Worm (Caenorhabditis elegans) whole organism, midembryonic: ENCODE data around the gene eps-8.
"Not testable (repeated sequence)": the region's sequence is repeated elsewhere in the genome, so short reads cannot be mapped to it uniquely, and the experiment has no call there.

Source experiments
- T22C8.4 ChIP-seq: fragments of 200-800 bp; sonication (Bioruptor generic); IDR thresholded peaks from 2 replicates; pipeline ENCODE4 v1.3.6; 2022; ENCODE audit warnings: missing genetic modification characterization, missing compliant biosample characterization
- cog-1 ChIP-seq: sonication (generic microtip); optimal IDR thresholded peaks from 2 replicates; lab custom pipeline; 2016; ENCODE audit warnings: missing genetic modification characterization, missing compliant biosample characterization
- flt-1 ChIP-seq: fragments of 200-800 bp; sonication (Bioruptor generic); IDR thresholded peaks from 2 replicates; pipeline ENCODE4 v1.3.6; 2022; ENCODE audit warnings: missing genetic modification characterization, missing compliant biosample characterization
- klf-2 ChIP-seq: fragments of 200-800 bp; sonication (Bioruptor generic); conservative IDR thresholded peaks from 2 replicates; pipeline ENCODE4 v1.3.6; 2022; ENCODE audit warnings: missing genetic modification reagents, missing genetic modification characterization, missing compliant biosample characterization
- med-1 ChIP-seq: sonication (generic microtip); optimal IDR thresholded peaks from 2 replicates; lab custom pipeline; 2017; ENCODE audit warnings: missing genetic modification characterization, mild to moderate bottlenecking, missing compliant biosample characterization, antibody characterized with exemption, missing genetic modification reagents; ENCODE audit not compliant: insufficient read depth
- ref-1 ChIP-seq: fragments of 200-800 bp; sonication (Bioruptor generic); conservative IDR thresholded peaks from 2 replicates; pipeline ENCODE4 v1.3.6; 2022; ENCODE audit warnings: missing genetic modification reagents, missing genetic modification characterization, missing compliant biosample characterization
- tab-1 ChIP-seq: fragments of 200-800 bp; sonication (Bioruptor generic); IDR thresholded peaks from 2 replicates; pipeline ENCODE4 v1.3.6; 2022; ENCODE audit warnings: missing genetic modification characterization, missing compliant biosample characterization
- ztf-23 ChIP-seq: fragments of 200-800 bp; sonication (Bioruptor generic); IDR thresholded peaks from 2 replicates; pipeline ENCODE4 v1.3.6; 2022; ENCODE audit warnings: missing genetic modification reagents, missing genetic modification characterization, missing compliant biosample characterization
- ztf-29 ChIP-seq: fragments of 200-800 bp; sonication (Bioruptor generic); IDR thresholded peaks from 2 replicates; pipeline ENCODE4 v1.3.6; 2022; ENCODE audit warnings: missing genetic modification reagents, missing genetic modification characterization, missing compliant biosample characterization

eps-8 gene

DNA sequence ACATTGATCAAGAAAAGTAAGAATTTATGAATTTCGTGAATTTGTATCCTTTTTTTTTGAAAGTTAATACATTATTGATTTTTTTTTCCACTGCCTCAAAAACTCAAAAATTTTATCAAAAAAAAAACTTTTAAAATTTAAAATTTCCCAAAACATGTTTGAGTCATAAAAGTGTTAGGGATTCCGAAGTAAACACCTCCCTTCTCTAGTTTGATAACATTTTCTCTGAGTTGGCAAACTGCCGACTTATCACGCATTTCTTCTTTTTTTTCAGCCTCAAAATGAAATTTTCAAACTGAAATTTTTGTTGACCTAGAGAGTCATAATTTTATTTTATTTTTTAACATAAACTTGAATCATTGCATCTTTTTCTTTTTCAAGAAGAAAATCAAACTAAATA, 11.6 kb downstream of the eps-8 start:
- no peak for TF ChIP-seq ref-1 (GFP tag; lab: Robert Waterston, UW)
- no peak for TF ChIP-seq ztf-23 (GFP tag; lab: Robert Waterston, UW)
- no peak for TF ChIP-seq ztf-29 (GFP tag; lab: Robert Waterston, UW)
- no peak for TF ChIP-seq cog-1
- TF ChIP-seq tab-1 (GFP tag; lab: Robert Waterston, UW) = no peak
- no peak for TF ChIP-seq T22C8.4 (GFP tag; lab: Robert Waterston, UW)
- TF ChIP-seq flt-1 (GFP tag; lab: Robert Waterston, UW) = no peak
- no peak for TF ChIP-seq klf-2
- no peak for TF ChIP-seq med-1

DNA sequence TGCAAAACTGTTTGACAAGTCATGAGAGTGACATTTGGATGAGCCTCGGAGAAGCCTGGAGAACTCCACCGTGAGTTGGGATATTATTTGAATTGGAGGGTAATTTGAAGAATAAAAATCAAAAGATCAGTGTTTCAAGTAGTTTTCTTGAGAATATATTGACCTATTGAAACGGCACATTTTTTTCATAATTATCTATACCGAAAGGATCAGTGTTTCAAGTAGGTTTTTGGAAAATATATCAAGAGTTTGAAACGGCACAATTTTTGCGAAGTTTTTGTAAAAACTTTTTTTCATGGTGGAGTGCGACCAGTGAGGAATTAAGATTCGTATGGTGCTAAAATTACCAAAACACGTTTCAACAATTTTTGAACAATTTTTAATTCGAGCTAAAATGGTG, 12.7 kb downstream of the eps-8 start:
- no peak for TF ChIP-seq cog-1
- TF ChIP-seq flt-1 (GFP tag; lab: Robert Waterston, UW) = no peak
- no peak for TF ChIP-seq klf-2
- TF ChIP-seq med-1 = no peak
- TF ChIP-seq tab-1 (GFP tag; lab: Robert Waterston, UW) = no peak
- TF ChIP-seq ztf-23 (GFP tag; lab: Robert Waterston, UW) = no peak
- TF ChIP-seq ztf-29 (GFP tag; lab: Robert Waterston, UW) = no peak
- TF ChIP-seq T22C8.4 (GFP tag; lab: Robert Waterston, UW) = no peak
- TF ChIP-seq ref-1 (GFP tag; lab: Robert Waterston, UW) = no peak

DNA sequence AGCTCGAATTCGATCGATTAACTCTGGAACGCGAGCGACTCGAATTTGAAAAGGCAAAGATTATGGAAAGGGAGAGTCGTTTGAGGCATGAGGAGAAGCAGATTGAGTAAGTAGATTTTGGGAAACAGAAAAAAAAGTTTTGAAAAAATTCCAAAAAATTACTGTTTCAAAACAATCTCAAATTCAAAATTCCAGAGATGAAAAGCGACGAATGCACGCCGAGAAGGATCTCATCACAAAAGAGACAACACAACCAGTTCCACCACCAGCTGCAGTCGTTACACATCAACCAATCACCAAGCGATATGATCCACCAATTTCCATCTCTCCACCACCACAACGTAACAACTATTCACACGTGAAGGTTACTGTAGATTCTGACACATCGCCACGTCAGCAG, 15.1 kb downstream of the eps-8 start:
- no peak for TF ChIP-seq tab-1 (GFP tag; lab: Robert Waterston, UW)
- no peak for TF ChIP-seq flt-1 (GFP tag; lab: Robert Waterston, UW)
- no peak for TF ChIP-seq med-1
- no peak for TF ChIP-seq ref-1 (GFP tag; lab: Robert Waterston, UW)
- TF ChIP-seq ztf-29 (GFP tag; lab: Robert Waterston, UW) = no peak
- no peak for TF ChIP-seq T22C8.4 (GFP tag; lab: Robert Waterston, UW)

DNA sequence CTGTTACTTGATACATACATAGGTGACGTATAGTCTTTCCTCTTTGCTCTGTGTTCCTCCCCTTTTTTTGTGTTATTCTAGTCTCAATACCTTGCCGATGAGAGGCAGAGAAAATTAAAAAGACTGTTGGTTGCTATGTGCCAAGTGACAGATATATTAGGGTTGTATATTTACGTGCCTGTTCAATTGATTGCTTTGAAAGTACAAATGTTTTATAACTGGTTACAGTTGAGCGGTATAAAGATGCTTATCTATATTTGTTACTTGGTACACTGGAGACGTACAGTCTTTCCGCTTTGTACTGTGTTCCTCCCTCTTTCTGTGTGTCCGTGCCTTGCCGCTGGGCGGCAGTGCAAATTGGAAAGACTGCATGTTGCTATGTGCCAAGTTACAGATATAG, 23.9 kb downstream of the eps-8 start:
- TF ChIP-seq cog-1 = no peak
- TF ChIP-seq T22C8.4 (GFP tag; lab: Robert Waterston, UW) = no peak
- TF ChIP-seq ztf-23 (GFP tag; lab: Robert Waterston, UW) = no peak
- TF ChIP-seq klf-2 = no peak
- no peak for TF ChIP-seq ztf-29 (GFP tag; lab: Robert Waterston, UW)
- no peak for TF ChIP-seq med-1
- no peak for TF ChIP-seq ref-1 (GFP tag; lab: Robert Waterston, UW)
- no peak for TF ChIP-seq flt-1 (GFP tag; lab: Robert Waterston, UW)
- TF ChIP-seq tab-1 (GFP tag; lab: Robert Waterston, UW) = no peak

DNA sequence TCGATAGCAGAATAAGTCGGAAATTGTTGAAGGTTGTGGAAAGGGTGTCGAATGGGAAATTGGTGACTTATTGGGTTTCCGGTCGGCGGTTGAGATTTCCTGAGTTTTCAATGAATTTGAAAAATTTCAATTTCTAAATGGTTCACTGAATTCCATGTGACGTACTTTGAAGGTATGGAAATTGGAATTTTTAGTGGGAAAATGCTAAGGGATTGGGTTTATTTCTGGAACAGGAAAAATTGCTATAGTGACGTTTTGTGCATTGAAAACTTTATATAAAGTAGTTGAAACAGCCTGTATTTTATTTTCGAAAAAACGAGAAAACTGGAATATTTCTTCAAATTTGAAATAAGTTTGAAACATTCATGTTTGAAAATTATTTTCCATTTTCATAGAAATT, 30.3 kb downstream of the eps-8 start, which contains the start of gene pnc-2:
Gene pnc-2 (minus strand): TSS at position 101 of the 400 bp plus-strand sequence.
- no peak for TF ChIP-seq flt-1 (GFP tag; lab: Robert Waterston, UW)
- no peak for TF ChIP-seq ref-1 (GFP tag; lab: Robert Waterston, UW)
- TF ChIP-seq tab-1 (GFP tag; lab: Robert Waterston, UW) = no peak
- no peak for TF ChIP-seq cog-1
- TF ChIP-seq med-1 = no peak
- TF ChIP-seq ztf-29 (GFP tag; lab: Robert Waterston, UW) = no peak
- TF ChIP-seq ztf-23 (GFP tag; lab: Robert Waterston, UW) = no peak
- no peak for TF ChIP-seq klf-2
- no peak for TF ChIP-seq T22C8.4 (GFP tag; lab: Robert Waterston, UW)

DNA sequence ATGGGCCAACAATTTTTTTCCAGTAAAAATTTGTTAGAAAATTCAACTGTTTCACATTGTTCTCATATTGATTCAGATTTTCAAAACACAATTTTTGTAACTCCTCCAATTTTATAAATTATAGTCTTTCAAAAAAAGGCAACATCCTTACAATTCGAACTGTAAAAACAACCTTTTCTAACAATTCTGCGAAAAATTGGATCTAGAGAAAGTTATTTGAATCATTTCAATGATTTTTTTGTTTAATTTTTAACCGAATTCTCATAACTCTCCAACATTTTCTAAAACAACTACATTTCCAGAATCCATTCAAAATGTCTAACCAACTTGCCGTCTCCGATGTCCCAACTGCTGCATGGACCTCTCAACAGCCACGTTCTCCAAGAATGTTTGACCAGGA, 40.0 kb downstream of the eps-8 start, which contains the start of gene ccch-5:
Gene ccch-5 (plus strand): TSS at position 301 of the 400 bp plus-strand sequence.
- TF ChIP-seq ref-1 (GFP tag; lab: Robert Waterston, UW) (no peak), flt-1 (GFP tag; lab: Robert Waterston, UW) (no peak), med-1 (no peak), T22C8.4 (GFP tag; lab: Robert Waterston, UW) (no peak), cog-1 (no peak), ztf-29 (GFP tag; lab: Robert Waterston, UW) (no peak), tab-1 (GFP tag; lab: Robert Waterston, UW) (no peak), ztf-23 (GFP tag; lab: Robert Waterston, UW) (no peak), klf-2 (no peak)

DNA sequence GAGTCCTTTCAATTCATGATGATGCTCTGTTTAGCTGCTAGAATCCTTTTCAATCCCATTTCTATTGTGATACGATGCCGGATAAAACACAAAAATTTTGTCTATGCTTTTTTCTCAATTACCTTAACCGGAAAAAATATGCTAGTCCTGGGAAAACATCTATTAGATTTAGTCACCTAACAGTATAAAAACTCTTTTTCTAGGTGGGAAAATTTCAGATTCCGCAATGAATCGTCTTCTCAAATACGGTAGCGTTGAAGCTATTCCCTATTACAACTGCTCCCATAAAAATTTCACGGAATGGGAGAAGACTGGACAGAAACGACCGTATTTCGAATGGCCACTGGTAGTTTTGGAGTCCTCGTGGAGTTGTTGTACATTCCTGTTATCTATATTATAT, 50.1 kb downstream of the eps-8 start, which contains the start of gene Y57G11C.28:
Gene Y57G11C.28 (plus strand): TSS at position 301 of the 400 bp plus-strand sequence.
- TF ChIP-seq ztf-29 (GFP tag; lab: Robert Waterston, UW) = no peak
- no peak for TF ChIP-seq flt-1 (GFP tag; lab: Robert Waterston, UW)
- no peak for TF ChIP-seq ztf-23 (GFP tag; lab: Robert Waterston, UW)
- no peak for TF ChIP-seq cog-1
- no peak for TF ChIP-seq med-1
- TF ChIP-seq T22C8.4 (GFP tag; lab: Robert Waterston, UW) = no peak
- no peak for TF ChIP-seq tab-1 (GFP tag; lab: Robert Waterston, UW)
- TF ChIP-seq ref-1 (GFP tag; lab: Robert Waterston, UW) = no peak
- no peak for TF ChIP-seq klf-2

DNA sequence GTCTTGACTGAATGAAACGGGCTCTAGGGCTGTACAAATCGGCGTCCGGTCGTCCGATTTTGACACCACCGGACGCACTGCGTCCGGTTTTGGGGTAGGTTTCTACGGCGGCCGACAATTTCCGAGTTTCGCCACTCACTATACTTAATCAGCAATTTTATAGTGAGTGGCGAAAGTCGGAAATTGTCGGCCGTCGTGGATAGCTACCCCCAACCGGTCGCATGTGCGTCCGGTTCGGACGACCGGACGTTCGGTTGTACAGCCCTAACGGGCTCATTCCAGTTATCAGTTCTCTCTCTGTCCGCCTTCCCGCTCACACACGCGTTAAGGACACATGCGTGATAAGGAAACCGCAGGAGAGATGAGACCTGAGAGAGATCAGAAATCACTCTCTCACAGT, 53.4 kb downstream of the eps-8 start, which contains the start of gene Y57G11C.1131:
Gene Y57G11C.1131 (plus strand): TSS at position 333 of the 400 bp plus-strand sequence.
- TF ChIP-seq T22C8.4 (GFP tag; lab: Robert Waterston, UW) (no peak), tab-1 (GFP tag; lab: Robert Waterston, UW) (no peak)

DNA sequence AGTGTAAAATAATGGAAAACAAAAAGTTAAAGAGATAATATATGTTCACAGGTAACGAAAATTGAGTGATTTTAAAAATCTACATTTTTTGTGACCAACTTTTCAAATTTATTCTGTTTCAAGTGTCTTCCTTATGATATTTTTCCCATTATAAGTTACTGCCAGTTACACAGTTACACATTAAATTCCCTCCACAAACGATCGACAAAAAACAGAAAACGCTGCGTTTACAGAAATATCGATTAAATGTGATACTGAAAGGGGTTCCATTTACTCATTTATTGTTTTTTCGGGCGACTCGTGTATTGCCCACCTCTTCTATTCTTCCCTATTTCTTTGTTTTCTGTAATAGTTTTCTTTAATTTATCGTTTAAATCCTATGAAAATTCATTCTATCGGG, 57.7 kb downstream of the eps-8 start, which contains the start of gene Y57G11C.1144:
Gene Y57G11C.1144 (plus strand): TSS at position 301 of the 400 bp plus-strand sequence.
- TF ChIP-seq flt-1 (GFP tag; lab: Robert Waterston, UW) (no peak), klf-2 (no peak), cog-1 (no peak), ztf-29 (GFP tag; lab: Robert Waterston, UW) (no peak), ref-1 (GFP tag; lab: Robert Waterston, UW) (no peak), ztf-23 (GFP tag; lab: Robert Waterston, UW) (no peak), T22C8.4 (GFP tag; lab: Robert Waterston, UW) (no peak), tab-1 (GFP tag; lab: Robert Waterston, UW) (no peak), med-1 (no peak)

DNA sequence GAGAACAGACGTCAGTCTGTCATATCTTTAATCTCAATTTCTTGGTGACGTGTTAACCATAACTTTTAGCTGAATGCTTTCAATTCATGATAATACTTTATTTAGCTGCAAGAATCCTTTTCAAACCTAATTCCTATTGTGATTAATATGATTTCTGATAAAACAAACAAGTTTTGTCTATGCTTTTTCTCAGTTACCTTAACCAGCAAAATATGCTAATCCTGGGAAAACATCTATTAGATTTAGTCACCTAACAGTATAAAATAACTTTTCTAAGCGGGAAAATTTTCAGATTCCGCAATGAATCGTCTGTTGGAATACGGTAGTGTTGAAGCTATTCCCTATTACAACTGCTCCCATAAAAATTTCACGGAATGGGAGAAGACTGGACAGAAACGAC, 59.3 kb downstream of the eps-8 start, which contains the start of gene Y57G11C.30:
Gene Y57G11C.30 (plus strand): TSS at position 301 of the 400 bp plus-strand sequence.
- not testable (repeated sequence) for TF ChIP-seq tab-1 (GFP tag; lab: Robert Waterston, UW); flt-1 (GFP tag; lab: Robert Waterston, UW); med-1
